Fruit fly (Drosophila melanogaster) whole organism, wandering third instar larva: Measurements from ENCODE around the gene CG18476.

ENCODE experiments used
- CG32264 ChIP-seq: fragments of 200-800 bp; sonication (Bioruptor generic); optimal IDR thresholded peaks from 2 replicates; lab custom pipeline; 2016; ENCODE audit warnings: missing biosample characterization, missing genetic modification characterization
- HLH106 ChIP-seq: fragments of 200-800 bp; optimal IDR thresholded peaks from 3 replicates; lab custom pipeline; 2019; ENCODE audit warnings: missing biosample characterization, mild to moderate bottlenecking, missing genetic modification characterization, moderate library complexity
- Hnf4 ChIP-seq: fragments of 200-800 bp; sonication (Bioruptor generic); optimal IDR thresholded peaks from 2 replicates; lab custom pipeline; 2016; ENCODE audit warnings: missing biosample characterization, mild to moderate bottlenecking, missing genetic modification characterization
- Hr78 ChIP-seq: fragments of >200 bp; optimal IDR thresholded peaks from 2 replicates; lab custom pipeline; 2017; ENCODE audit warnings: missing biosample characterization, missing genetic modification characterization
- N ChIP-seq: fragments of >200 bp; optimal IDR thresholded peaks from 2 replicates; lab custom pipeline; 2018; ENCODE audit warnings: missing biosample characterization, missing external identifiers, missing genetic modification characterization
- OdsH ChIP-seq: fragments of 200-800 bp; sonication (Bioruptor generic); optimal IDR thresholded peaks from 2 replicates; lab custom pipeline; 2016; ENCODE audit warnings: missing biosample characterization, mild to moderate bottlenecking, missing genetic modification characterization
- foxo ChIP-seq, 2 experiments: fragments of 200-800 bp; sonication (Bioruptor generic); optimal IDR thresholded peaks; 2 replicates in 1 of 2; 3 replicates in 1 of 2; lab custom pipeline; 2016 to 2017; ENCODE audit warnings: missing biosample characterization in 2 of 2, missing genetic modification characterization in 2 of 2
- psq ChIP-seq: fragments of 200-800 bp; sonication (Bioruptor generic); optimal IDR thresholded peaks from 3 replicates; lab custom pipeline; 2017; ENCODE audit warnings: missing biosample characterization, mild to moderate bottlenecking, missing genetic modification characterization, moderate library complexity
- usp ChIP-seq: fragments of >200 bp; optimal IDR thresholded peaks from 2 replicates; lab custom pipeline; 2017; ENCODE audit warnings: missing biosample characterization, missing genetic modification characterization

- TF ChIP-seq usp (GFP tag; lab: Kevin White, UChicago) (no peak), foxo (GFP tag; optimal IDR thresholded peaks at IDR 0.05; lab: Kevin White, UChicago) (no peak), psq (GFP tag; lab: Kevin White, UChicago) (no peak), Hr78 (GFP tag; lab: Kevin White, UChicago) (no peak), Hnf4 (no peak), CG32264 (no peak), N (GFP tag; lab: Kevin White, UChicago) (no peak), OdsH (GFP tag; lab: Kevin White, UChicago) (no peak), HLH106 (tag; lab: Kevin White, UChicago) (no peak)
Measured at dm6 chr3R:11628416-11629041, 49.4 kb downstream of the CG18476 start, which contains the start of gene CG14712.
